Fruit fly (Drosophila melanogaster) whole organism, wandering third instar larva: ENCODE results near the gene Hsp68.

Experiments used
- Dfd ChIP-seq: fragments of >200 bp; optimal IDR thresholded peaks from 2 replicates; lab custom pipeline; 2017; ENCODE audit warnings: missing biosample characterization, missing genetic modification characterization
- Mio ChIP-seq: sonication (Bioruptor generic); optimal IDR thresholded peaks from 2 replicates; lab custom pipeline; 2016; ENCODE audit warnings: missing biosample characterization, missing genetic modification characterization
- N ChIP-seq: fragments of >200 bp; optimal IDR thresholded peaks from 2 replicates; lab custom pipeline; 2018; ENCODE audit warnings: missing biosample characterization, missing external identifiers, missing genetic modification characterization
- br ChIP-seq: fragments of 200-800 bp; sonication (Bioruptor generic); optimal IDR thresholded peaks from 2 replicates; lab custom pipeline; 2016; ENCODE audit warnings: missing biosample characterization, missing genetic modification characterization
- brk ChIP-seq: fragments of 200-800 bp; sonication (Bioruptor generic); optimal IDR thresholded peaks from 2 replicates; lab custom pipeline; 2016; ENCODE audit warnings: missing biosample characterization, mild to moderate bottlenecking, missing genetic modification characterization
- dsf ChIP-seq: sonication (Bioruptor generic); optimal IDR thresholded peaks from 2 replicates; lab custom pipeline; 2016; ENCODE audit warnings: missing biosample characterization, missing genetic modification characterization, borderline replicate concordance
- h ChIP-seq: fragments of 200-800 bp; sonication (Bioruptor generic); optimal IDR thresholded peaks from 3 replicates; lab custom pipeline; 2016; ENCODE audit warnings: missing biosample characterization, mild to moderate bottlenecking, missing genetic modification characterization
- pan ChIP-seq: fragments of >200 bp; optimal IDR thresholded peaks from 2 replicates; lab custom pipeline; 2017
- psq ChIP-seq: fragments of 200-800 bp; sonication (Bioruptor generic); optimal IDR thresholded peaks from 3 replicates; lab custom pipeline; 2017; ENCODE audit warnings: missing biosample characterization, mild to moderate bottlenecking, missing genetic modification characterization, moderate library complexity
- tai ChIP-seq: sonication (Bioruptor generic); optimal IDR thresholded peaks from 2 replicates; lab custom pipeline; 2016; ENCODE audit warnings: missing biosample characterization, missing genetic modification characterization
- usp ChIP-seq: fragments of >200 bp; optimal IDR thresholded peaks from 2 replicates; lab custom pipeline; 2017; ENCODE audit warnings: missing biosample characterization, missing genetic modification characterization

- TF ChIP-seq br (GFP tag; lab: Kevin White, UChicago): no peak
- TF ChIP-seq N (GFP tag; lab: Kevin White, UChicago): no peak
- TF ChIP-seq brk (GFP tag; lab: Kevin White, UChicago): no peak
- TF ChIP-seq tai: no peak
- TF ChIP-seq Mio (GFP tag; lab: Kevin White, UChicago): no peak
- TF ChIP-seq pan (lab: Kevin White, UChicago): no peak
- no peak for TF ChIP-seq Dfd (GFP tag; lab: Kevin White, UChicago)
- TF ChIP-seq dsf (GFP tag; lab: Kevin White, UChicago): no peak
- TF ChIP-seq h (GFP tag; lab: Kevin White, UChicago): no peak
- no peak for TF ChIP-seq psq (GFP tag; lab: Kevin White, UChicago)
- TF ChIP-seq usp (GFP tag; lab: Kevin White, UChicago): no peak
Measured at dm6 chr3R:24021895-24022294, 35.2 kb downstream of the Hsp68 start.
